Worm (Caenorhabditis elegans) whole organism, mixed stage, embryonic: ENCODE data around the gene pals-32.

Experiments used
- ceh-83 ChIP-seq: fragments of 200-800 bp; sonication (Bioruptor generic); optimal IDR thresholded peaks from 2 replicates; lab custom pipeline; 2018; ENCODE audit warnings: mild to moderate bottlenecking, missing genetic modification characterization, missing compliant biosample characterization
- elt-3 ChIP-seq: fragments of 150-350 bp; optimal IDR thresholded peaks from 2 replicates; lab custom pipeline; 2014; ENCODE audit warnings: missing biosample characterization, missing genetic modification characterization
- lin-13 ChIP-seq: fragments of 150-350 bp; optimal IDR thresholded peaks from 2 replicates; lab custom pipeline; 2014; ENCODE audit warnings: missing biosample characterization, missing genetic modification characterization
- mep-1 ChIP-seq: fragments of 150-350 bp; optimal IDR thresholded peaks from 2 replicates; lab custom pipeline; 2017; ENCODE audit warnings: missing biosample characterization, missing genetic modification reagents, missing genetic modification characterization, inconsistent platforms
- nhr-237 ChIP-seq: fragments of 150-350 bp; optimal IDR thresholded peaks from 2 replicates; lab custom pipeline; 2014; ENCODE audit warnings: missing biosample characterization, missing genetic modification characterization
- snpc-4 ChIP-seq: fragments of 150-350 bp; optimal IDR thresholded peaks from 2 replicates; lab custom pipeline; 2014; ENCODE audit warnings: missing biosample characterization, missing genetic modification characterization
- unc-39 ChIP-seq: fragments of 150-350 bp; optimal IDR thresholded peaks from 2 replicates; lab custom pipeline; 2014; ENCODE audit warnings: missing biosample characterization, missing genetic modification characterization
- unc-62 ChIP-seq: fragments of 150-350 bp; optimal IDR thresholded peaks from 2 replicates; lab custom pipeline; 2014; ENCODE audit warnings: missing biosample characterization, missing genetic modification reagents, missing genetic modification characterization

DNA sequence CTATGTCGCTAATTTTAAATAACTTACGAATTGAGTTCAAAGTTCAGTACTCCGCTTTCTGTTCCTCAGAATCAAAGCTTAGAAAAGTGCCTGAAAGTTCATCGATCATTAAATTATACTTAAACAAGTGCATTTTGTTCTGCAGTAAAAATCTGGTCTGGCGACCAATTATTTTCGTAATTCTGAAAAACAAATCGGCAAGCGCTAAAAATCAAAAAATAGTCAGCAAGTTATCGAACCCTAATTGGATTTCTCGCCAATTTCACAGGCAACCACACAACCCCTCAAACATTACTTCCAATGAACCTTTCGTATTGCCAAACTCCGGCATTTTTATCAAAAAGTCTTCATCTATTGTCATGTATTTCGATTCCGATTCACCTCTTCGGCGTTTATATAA is 33.4 kb upstream of the pals-32 start, which contains the start of gene srh-272:
- TF ChIP-seq nhr-237 (no peak), unc-39 (tag; lab: Kevin White, UChicago) (no peak), snpc-4 (no peak), lin-13 (tag; lab: Kevin White, UChicago) (no peak), ceh-83 (GFP tag; lab: Kevin White, UChicago) (no peak), mep-1 (tag; lab: Kevin White, UChicago) (no peak), unc-62 (GFP tag; lab: Kevin White, UChicago) (no peak), elt-3 (tag; lab: Kevin White, UChicago) (no peak)
